Fruit fly (Drosophila melanogaster): Measurements from ENCODE around the gene CG8475.
A peak's percentile ranks its signal among the peaks of the same experiment; 100 is the strongest.

CG8475 gene

dm6 chr2L:8171544-8171943 lies 25.2 kb downstream of the CG8475 start (continued):
- TF ChIP-seq Scr (GFP tag; IDR thresholded peaks at IDR 0.05; ENCODE audit: partially characterized antibody) (peak; percentile 17; the same call in 1 of the 2 replicates), eve (GFP tag; optimal IDR thresholded peaks at IDR 0.05) (no peak), rib (GFP tag; IDR thresholded peaks at IDR 0.05) (peak; percentile 73; the same call in 1 of the 2 replicates), ftz-f1 (GFP tag; optimal IDR thresholded peaks at IDR 0.05) (peak; percentile 69), CG6175 (GFP tag; IDR thresholded peaks at IDR 0.05) (peak; percentile 93), Adf1 (GFP tag; IDR thresholded peaks at IDR 0.05) (peak; percentile 12; the same call in 1 of the 2 replicates), chinmo (GFP tag; IDR thresholded peaks at IDR 0.05; ENCODE audit: partially characterized antibody) (0 out of 4 replicates have a peak, but pooled peaks have one; percentile 64), scrt (GFP tag; optimal IDR thresholded peaks at IDR 0.05) (no peak), CG7745 (tag; optimal IDR thresholded peaks at IDR 0.05) (no peak), klu (GFP tag; IDR thresholded peaks at IDR 0.05) (peak; percentile 49), NFAT (GFP tag; IDR thresholded peaks at IDR 0.05) (0 out of 2 replicates have a peak, but pooled peaks have one; percentile 8), Drgx (GFP tag; IDR thresholded peaks at IDR 0.05) (0 out of 2 replicates have a peak, but pooled peaks have one; percentile 20), CG13287 (GFP tag; IDR thresholded peaks at IDR 0.05; ENCODE audit: partially characterized antibody) (peak; percentile 23; the same call in 1 of the 2 replicates), B-H2 (GFP tag; optimal IDR thresholded peaks at IDR 0.05) (peak; percentile 2), Dbx (GFP tag; IDR thresholded peaks at IDR 0.05) (0 out of 3 replicates have a peak, but pooled peaks have one; percentile 29), CG10431 (GFP tag; optimal IDR thresholded peaks at IDR 0.05) (no peak), mirr (GFP tag; optimal IDR thresholded peaks at IDR 0.05) (peak; percentile 37), CoRest (tag; optimal IDR thresholded peaks at IDR 0.05) (no peak), Gsc (GFP tag; IDR thresholded peaks at IDR 0.05) (no peak)

- TF ChIP-seq CG13894 (tag; optimal IDR thresholded peaks at IDR 0.05) (peak; percentile 93), MTF-1 (GFP tag; optimal IDR thresholded peaks at IDR 0.05; ENCODE audit: borderline replicate concordance) (no peak), CG12769 (tag; optimal IDR thresholded peaks at IDR 0.05) (peak; percentile 37), CG32532 (GFP tag; IDR thresholded peaks at IDR 0.05) (peak; percentile 43; the same call in 1 of the 2 replicates), cg (GFP tag; optimal IDR thresholded peaks at IDR 0.05) (peak; percentile 36), ttk (GFP tag; IDR thresholded peaks at IDR 0.05) (no peak), CG2199 (GFP tag; IDR thresholded peaks at IDR 0.05) (no peak), CG1603 (tag; optimal IDR thresholded peaks at IDR 0.05) (no peak), cwo (GFP tag; optimal IDR thresholded peaks at IDR 0.05) (peak; percentile 49), chinmo (GFP tag; IDR thresholded peaks at IDR 0.05; ENCODE audit: partially characterized antibody) (0 out of 4 replicates have a peak, but pooled peaks have one; percentile 26), rib (GFP tag; IDR thresholded peaks at IDR 0.05) (0 out of 2 replicates have a peak, but pooled peaks have one; percentile 35), crol (GFP tag; IDR thresholded peaks at IDR 0.05) (peak; percentile 83), ato (GFP tag; IDR thresholded peaks at IDR 0.05; ENCODE audit: partially characterized antibody) (no peak), vvl (GFP tag; IDR thresholded peaks at IDR 0.05) (peak; percentile 42; the same call in 1 of the 2 replicates), abd-A (tag; optimal IDR thresholded peaks at IDR 0.05) (peak; percentile 22), fd102C (GFP tag; optimal IDR thresholded peaks at IDR 0.05) (no peak), Med (GFP tag) (peak; percentile 50), sd (tag; optimal IDR thresholded peaks at IDR 0.05) (peak; percentile 93), sens (GFP tag) (no peak), Rfx (GFP tag; IDR thresholded peaks at IDR 0.05) (peak; percentile 19; the same call in 1 of the 2 replicates), mirr (GFP tag; optimal IDR thresholded peaks at IDR 0.05) (peak; percentile 30), scrt (GFP tag; optimal IDR thresholded peaks at IDR 0.05) (peak; percentile 22), Dref (GFP tag; IDR thresholded peaks at IDR 0.05) (no peak)
Observed at dm6 chr2L:8170600-8171182, 26.0 kb downstream of the CG8475 start.
